Fruit fly (Drosophila melanogaster): ENCODE results near the gene CG12112.

- TF ChIP-seq psq (optimal IDR thresholded peaks at IDR 0.05) (no peak), insv (optimal IDR thresholded peaks at IDR 0.05) (no peak), Myc (optimal IDR thresholded peaks at IDR 0.05) (no peak), h (optimal IDR thresholded peaks at IDR 0.05) (no peak), ttk (optimal IDR thresholded peaks at IDR 0.05) (no peak)
Observed at dm6 chrX:8569038-8569437, 9.0 kb upstream of the CG12112 start.
